Fruit fly (Drosophila melanogaster) whole organism: ENCODE measurements around the gene Ice2.

Experiments used
- CG8478 ChIP-seq: fragments of >200 bp; optimal IDR thresholded peaks from 2 replicates; lab custom pipeline; 2018; ENCODE audit warnings: inconsistent platforms
- Dll ChIP-seq: fragments of >200 bp; optimal IDR thresholded peaks from 2 replicates; lab custom pipeline; 2017
- EcR ChIP-seq, 2 experiments: fragments of >200 bp; optimal IDR thresholded peaks; 2 replicates each; lab custom pipeline; 2017; ENCODE audit warnings: missing biosample characterization in 2 of 2, missing genetic modification characterization in 2 of 2, missing genetic modification reagents in 2 of 2
- pan ChIP-seq: fragments of >200 bp; optimal IDR thresholded peaks from 2 replicates; lab custom pipeline; 2017
- psq ChIP-seq: fragments of >200 bp; optimal IDR thresholded peaks from 2 replicates; lab custom pipeline; 2017

DNA sequence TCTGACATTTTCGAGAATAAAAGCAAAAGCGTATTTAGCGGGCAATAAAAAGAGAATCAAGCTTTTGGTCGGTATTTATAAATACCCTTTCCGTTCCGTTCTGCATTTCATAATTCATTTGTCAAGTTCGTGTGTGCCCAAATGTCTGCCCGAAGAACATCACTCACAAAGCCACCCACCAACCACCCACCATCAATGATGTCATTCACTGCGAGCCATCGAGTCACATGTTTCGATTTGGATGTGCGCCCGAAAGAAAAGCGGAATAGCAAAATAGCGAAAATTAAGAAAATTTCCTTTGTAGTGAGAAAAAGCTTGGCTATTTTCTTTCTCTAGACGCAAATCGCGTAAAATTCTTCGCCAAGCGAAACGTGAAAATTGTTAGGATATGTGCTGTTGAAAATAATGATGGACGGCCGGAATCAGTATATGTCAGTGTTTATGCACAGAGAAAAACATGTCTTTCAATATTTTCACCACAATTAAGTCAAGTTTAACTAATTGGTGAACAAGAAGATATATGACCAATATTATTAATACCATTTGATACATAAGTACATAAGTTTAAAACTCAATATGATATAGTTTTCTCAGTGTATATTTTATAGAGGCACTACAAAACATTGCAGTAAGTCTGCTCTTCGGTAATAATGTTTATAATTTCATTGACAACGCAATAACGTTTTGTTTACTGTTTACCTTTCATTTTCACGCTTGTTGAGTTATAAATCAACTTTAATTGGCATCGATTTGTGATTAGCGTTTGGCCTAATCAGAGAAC is 21.3 kb downstream of the Ice2 start:
- no peak for TF ChIP-seq Dll
- TF ChIP-seq psq (lab: Kevin White, UChicago) = no peak
- TF ChIP-seq CG8478 = no peak
- no peak for TF ChIP-seq EcR (GFP tag; optimal IDR thresholded peaks at IDR 0.05; lab: Kevin White, UChicago)
- no peak for TF ChIP-seq pan (lab: Kevin White, UChicago)
